Fruit fly (Drosophila melanogaster): ENCODE measurements around the gene CG15056.

The CG15056 gene

dm6 chrX:18405567-18406059, 9.6 kb upstream of the CG15056 start (continued):
- TF ChIP-seq Dad (GFP tag; optimal IDR thresholded peaks at IDR 0.05) (peak; percentile 11), abd-A (tag; optimal IDR thresholded peaks at IDR 0.05) (no peak), CG12942 (GFP tag; optimal IDR thresholded peaks at IDR 0.05) (peak; percentile 64), Sin3A (optimal IDR thresholded peaks at IDR 0.05) (no peak), Dp (GFP tag; optimal IDR thresholded peaks at IDR 0.05) (no peak), ase (GFP tag; IDR thresholded peaks at IDR 0.05) (0 out of 3 replicates have a peak, but pooled peaks have one; percentile 48), C15 (GFP tag; IDR thresholded peaks at IDR 0.05) (no peak), CG7786 (GFP tag; optimal IDR thresholded peaks at IDR 0.05) (peak; percentile 15), CG17359 (tag; optimal IDR thresholded peaks at IDR 0.05) (peak; percentile 73), CG32772 (GFP tag; IDR thresholded peaks at IDR 0.05) (peak; percentile 37; the same call in 1 of the 2 replicates), CG17829 (tag; optimal IDR thresholded peaks at IDR 0.05) (peak; percentile 41), CG2202 (tag; optimal IDR thresholded peaks at IDR 0.05) (no peak), gro (GFP tag; optimal IDR thresholded peaks at IDR 0.05) (peak; percentile 35), CG42726 (GFP tag; IDR thresholded peaks at IDR 0.05; ENCODE audit: partially characterized antibody) (no peak), amos (GFP tag; IDR thresholded peaks at IDR 0.05; ENCODE audit: partially characterized antibody) (no peak), CG6175 (GFP tag; IDR thresholded peaks at IDR 0.05) (0 out of 3 replicates have a peak, but pooled peaks have one; percentile 19), CG6791 (GFP tag; IDR thresholded peaks at IDR 0.05; ENCODE audit: partially characterized antibody) (no peak), kah (GFP tag; optimal IDR thresholded peaks at IDR 0.05) (peak; percentile 15), kay (GFP tag; optimal IDR thresholded peaks at IDR 0.05) (peak; percentile 22), Max (GFP tag; optimal IDR thresholded peaks at IDR 0.05) (peak; percentile 52), HmgD (GFP tag; optimal IDR thresholded peaks at IDR 0.05) (no peak), luna (GFP tag; optimal IDR thresholded peaks at IDR 0.05) (no peak), fd64A (GFP tag; optimal IDR thresholded peaks at IDR 0.05) (no peak), Ssrp (tag; optimal IDR thresholded peaks at IDR 0.05) (peak; percentile 84), CG15269 (tag; optimal IDR thresholded peaks at IDR 0.05) (peak; percentile 80), trem (tag; optimal IDR thresholded peaks at IDR 0.05) (peak; percentile 42), Doc3 (GFP tag; IDR thresholded peaks at IDR 0.05; ENCODE audit: partially characterized antibody) (no peak), lab (GFP tag; optimal IDR thresholded peaks at IDR 0.05) (peak; percentile 53), disco-r (GFP tag; optimal IDR thresholded peaks at IDR 0.05) (no peak), cas (GFP tag; IDR thresholded peaks at IDR 0.05) (no peak), CG18764 (GFP tag; optimal IDR thresholded peaks at IDR 0.05) (no peak), pita (GFP tag; optimal IDR thresholded peaks at IDR 0.05) (no peak), Hand (GFP tag; optimal IDR thresholded peaks at IDR 0.05) (no peak), en (GFP tag; optimal IDR thresholded peaks at IDR 0.05) (peak; percentile 22), slp2 (GFP tag; optimal IDR thresholded peaks at IDR 0.05) (no peak), Ets65A (GFP tag) (peak; percentile 97), MBD-R2 (GFP tag; IDR thresholded peaks at IDR 0.05) (no peak), CG34224 (GFP tag; IDR thresholded peaks at IDR 0.05; ENCODE audit: partially characterized antibody) (no peak), Bdp1 (GFP tag; optimal IDR thresholded peaks at IDR 0.05) (no peak), ap (GFP tag; IDR thresholded peaks at IDR 0.05) (0 out of 2 replicates have a peak, but pooled peaks have one; percentile 14), CG18262 (tag; optimal IDR thresholded peaks at IDR 0.05) (peak; percentile 81), E2f2 (GFP tag; IDR thresholded peaks at IDR 0.05) (peak; percentile 35; the same call in 1 of the 2 replicates), CTCF (GFP tag; optimal IDR thresholded peaks at IDR 0.05) (no peak), H15 (GFP tag; IDR thresholded peaks at IDR 0.05) (no peak), CHES-1-like (GFP tag; optimal IDR thresholded peaks at IDR 0.05) (no peak), CG17186 (GFP tag; optimal IDR thresholded peaks at IDR 0.05) (no peak), schlank (tag; optimal IDR thresholded peaks at IDR 0.05) (no peak), CG4820 (GFP tag; optimal IDR thresholded peaks at IDR 0.05) (peak; percentile 55), Camta (GFP tag; optimal IDR thresholded peaks at IDR 0.05) (peak; percentile 47), Meics (GFP tag; optimal IDR thresholded peaks at IDR 0.05) (peak; percentile 57), tio (GFP tag; optimal IDR thresholded peaks at IDR 0.05) (peak; percentile 88), CG6654 (GFP tag; optimal IDR thresholded peaks at IDR 0.05) (peak; percentile 45)
